Worm (Caenorhabditis elegans): ENCODE data around the gene dpy-23.

The dpy-23 gene

ce11 chrX:4371413-4371812 lies 17.7 kb upstream of the dpy-23 start, which contains the start of gene R160.13:
Gene R160.13 (minus strand): TSS chrX:4371513.
- TF ChIP-seq sem-2 (GFP tag; optimal IDR thresholded peaks at IDR 0.05) (no peak), flh-1 (GFP tag; optimal IDR thresholded peaks at IDR 0.05) (no peak), unc-120 (tag; optimal IDR thresholded peaks at IDR 0.05; ENCODE audit: poor library complexity, severe bottlenecking) (no peak)

ce11 chrX:4371988-4372387 lies 17.2 kb upstream of the dpy-23 start, which contains the start of gene R160.14:
Gene R160.14 (minus strand): TSS chrX:4372088.
- TF ChIP-seq ham-2 (GFP tag; optimal IDR thresholded peaks at IDR 0.05) (no peak), mls-2 (tag; optimal IDR thresholded peaks at IDR 0.05) (no peak), sem-2 (GFP tag; optimal IDR thresholded peaks at IDR 0.05) (no peak), ceh-39 (tag; optimal IDR thresholded peaks at IDR 0.05) (no peak), ces-1 (GFP tag; optimal IDR thresholded peaks at IDR 0.05) (no peak), mab-5 (tag; optimal IDR thresholded peaks at IDR 0.05) (no peak), bed-3 (GFP tag; optimal IDR thresholded peaks at IDR 0.05) (no peak), sptf-1 (tag; optimal IDR thresholded peaks at IDR 0.05) (no peak), elt-1 (tag; optimal IDR thresholded peaks at IDR 0.05; ENCODE audit: borderline replicate concordance, insufficient read depth) (no peak), drap-1 (GFP tag; optimal IDR thresholded peaks at IDR 0.05) (no peak), hlh-1 (tag; optimal IDR thresholded peaks at IDR 0.05) (no peak), unc-120 (tag; optimal IDR thresholded peaks at IDR 0.05; ENCODE audit: poor library complexity, severe bottlenecking) (no peak), snpc-4 (tag; optimal IDR thresholded peaks at IDR 0.05) (no peak), unc-62 (GFP tag; optimal IDR thresholded peaks at IDR 0.05) (no peak), ceh-43 (GFP tag; optimal IDR thresholded peaks at IDR 0.05) (no peak), lin-32 (GFP tag; optimal IDR thresholded peaks at IDR 0.05) (no peak), nhr-2 (tag; optimal IDR thresholded peaks at IDR 0.05) (no peak), M03D4.4 (tag; optimal IDR thresholded peaks at IDR 0.05) (no peak)

- TF ChIP-seq unc-120 (tag; optimal IDR thresholded peaks at IDR 0.05; ENCODE audit: poor library complexity, severe bottlenecking), result no peak
- no peak for TF ChIP-seq lin-13 (tag; optimal IDR thresholded peaks at IDR 0.05)
- TF ChIP-seq pha-4 (tag; optimal IDR thresholded peaks at IDR 0.05), result no peak
These were observed 16.0 kb upstream of the dpy-23 start, which contains the start of gene R160.6 for ce11 chrX:4373123-4373522. Gene R160.6 (minus strand): TSS chrX:4373223.

- TF ChIP-seq flh-1 (GFP tag; optimal IDR thresholded peaks at IDR 0.05) (no peak), ztf-11 (tag; optimal IDR thresholded peaks at IDR 0.05) (no peak), lsy-2 (tag; optimal IDR thresholded peaks at IDR 0.05) (no peak), ceh-43 (GFP tag; optimal IDR thresholded peaks at IDR 0.05) (no peak), nhr-28 (tag; optimal IDR thresholded peaks at IDR 0.05) (no peak), snpc-4 (tag; optimal IDR thresholded peaks at IDR 0.05) (no peak), lin-32 (GFP tag; optimal IDR thresholded peaks at IDR 0.05) (no peak), nhr-2 (tag; optimal IDR thresholded peaks at IDR 0.05) (no peak), ceh-83 (GFP tag; optimal IDR thresholded peaks at IDR 0.05) (no peak), sem-2 (GFP tag; optimal IDR thresholded peaks at IDR 0.05) (no peak), unc-62 (GFP tag; optimal IDR thresholded peaks at IDR 0.05) (no peak), bed-3 (GFP tag; optimal IDR thresholded peaks at IDR 0.05) (no peak), blmp-1 (tag; optimal IDR thresholded peaks at IDR 0.05) (no peak), hlh-1 (tag; optimal IDR thresholded peaks at IDR 0.05) (no peak), ces-1 (GFP tag; optimal IDR thresholded peaks at IDR 0.05) (no peak)
These were observed 12.4 kb upstream of the dpy-23 start, which contains the start of gene R160.2 for ce11 chrX:4376801-4377200. Gene R160.2 (minus strand): TSS chrX:4376901.

ce11 chrX:4377689-4378088 lies 11.5 kb upstream of the dpy-23 start, which contains the start of gene R160.12:
Gene R160.12 (minus strand): TSS chrX:4377789.
- TF ChIP-seq blmp-1 (tag; optimal IDR thresholded peaks at IDR 0.05), result no peak
- no peak for TF ChIP-seq ceh-83 (GFP tag; optimal IDR thresholded peaks at IDR 0.05)
- no peak for TF ChIP-seq nhr-28 (tag; optimal IDR thresholded peaks at IDR 0.05)
- TF ChIP-seq ztf-11 (tag; optimal IDR thresholded peaks at IDR 0.05), result no peak
- no peak for TF ChIP-seq lin-13 (tag; optimal IDR thresholded peaks at IDR 0.05)

ce11 chrX:4383316-4383936 lies 5.7 kb upstream of the dpy-23 start, which contains the start of gene lst-2:
Gene lst-2 (minus strand): TSS chrX:4383366.
- no peak for TF ChIP-seq drap-1 (GFP tag; optimal IDR thresholded peaks at IDR 0.05)
- no peak for TF ChIP-seq ces-1 (GFP tag; optimal IDR thresholded peaks at IDR 0.05)
- no peak for TF ChIP-seq mls-2 (tag; optimal IDR thresholded peaks at IDR 0.05)
- TF ChIP-seq tbx-8 (GFP tag; optimal IDR thresholded peaks at IDR 0.05), result no peak
- TF ChIP-seq nhr-12 (tag; optimal IDR thresholded peaks at IDR 0.05), result no peak
- no peak for TF ChIP-seq ztf-11 (tag; optimal IDR thresholded peaks at IDR 0.05)
- TF ChIP-seq flh-1 (GFP tag; optimal IDR thresholded peaks at IDR 0.05), result no peak
- TF ChIP-seq mab-5 (tag; optimal IDR thresholded peaks at IDR 0.05), result no peak

Data from whole organism, mixed stage, embryonic.